Worm (Caenorhabditis elegans) whole organism, L3 larva: ENCODE results near the gene nprl-3.
A peak's percentile ranks its signal among the peaks of the same experiment; 100 is the strongest.

ENCODE experiments used
- R02D3.7 ChIP-seq: fragments of 150-350 bp; optimal IDR thresholded peaks from 2 replicates; lab custom pipeline; 2014; ENCODE audit warnings: missing biosample characterization, missing genetic modification characterization
- ZK546.5 ChIP-seq: sonication (generic microtip); optimal IDR thresholded peaks from 2 replicates; lab custom pipeline; 2017; ENCODE audit warnings: missing biosample characterization, missing genetic modification characterization
- aly-2 ChIP-seq: fragments of 150-350 bp; optimal IDR thresholded peaks from 2 replicates; lab custom pipeline; 2014; ENCODE audit warnings: missing biosample characterization, missing genetic modification characterization
- ceh-28 ChIP-seq: fragments of 150-350 bp; optimal IDR thresholded peaks from 2 replicates; lab custom pipeline; 2014; ENCODE audit warnings: missing biosample characterization, missing genetic modification reagents, missing genetic modification characterization
- ceh-9 ChIP-seq: sonication (generic microtip); optimal IDR thresholded peaks from 2 replicates; lab custom pipeline; 2018; ENCODE audit warnings: missing biosample characterization, missing genetic modification characterization
- daf-12 ChIP-seq: fragments of 150-350 bp; optimal IDR thresholded peaks from 2 replicates; lab custom pipeline; 2014; ENCODE audit warnings: missing biosample characterization, missing genetic modification reagents, missing genetic modification characterization
- egl-5 ChIP-seq: fragments of 150-350 bp; optimal IDR thresholded peaks from 2 replicates; lab custom pipeline; 2017; ENCODE audit warnings: missing biosample characterization, missing genetic modification reagents, missing genetic modification characterization, inconsistent platforms
- elt-1 ChIP-seq: fragments of 150-350 bp; optimal IDR thresholded peaks from 2 replicates; lab custom pipeline; 2014; ENCODE audit warnings: missing biosample characterization, missing genetic modification characterization
- elt-2 ChIP-seq: sonication (generic microtip); optimal IDR thresholded peaks from 2 replicates; lab custom pipeline; 2016; ENCODE audit warnings: missing genetic modification reagents, mild to moderate bottlenecking, missing genetic modification characterization, missing compliant biosample characterization
- elt-3 ChIP-seq, 3 experiments: fragments of 150-350 bp in 1 of 3; sonication (generic microtip) in 2 of 3; optimal IDR thresholded peaks; 2 replicates in 2 of 3; 4 replicates in 1 of 3; lab custom pipeline; 2014 to 2017; ENCODE audit warnings: missing biosample characterization in 3 of 3, missing genetic modification characterization in 3 of 3
- eor-1 ChIP-seq, 2 experiments: fragments of 150-350 bp; optimal IDR thresholded peaks; 2 replicates each; lab custom pipeline; 2014 to 2018; ENCODE audit warnings: missing biosample characterization in 2 of 2, missing genetic modification characterization in 2 of 2
- fkh-10 ChIP-seq: sonication (generic microtip); optimal IDR thresholded peaks from 2 replicates; lab custom pipeline; 2017; ENCODE audit warnings: missing biosample characterization, missing genetic modification reagents, missing genetic modification characterization
- fkh-2 ChIP-seq: fragments of 150-350 bp; optimal IDR thresholded peaks from 2 replicates; lab custom pipeline; 2014; ENCODE audit warnings: missing biosample characterization, missing genetic modification reagents, missing genetic modification characterization
- hmg-11 ChIP-seq: sonication (generic microtip); optimal IDR thresholded peaks from 2 replicates; lab custom pipeline; 2016; ENCODE audit warnings: missing genetic modification characterization, missing compliant biosample characterization
- jun-1 ChIP-seq: fragments of 150-350 bp; optimal IDR thresholded peaks from 2 replicates; lab custom pipeline; 2014; ENCODE audit warnings: missing biosample characterization, missing genetic modification reagents, missing genetic modification characterization
- lin-15B ChIP-seq: fragments of 150-350 bp; optimal IDR thresholded peaks from 2 replicates; lab custom pipeline; 2014; ENCODE audit warnings: missing biosample characterization, missing genetic modification characterization
- lin-39 ChIP-seq: fragments of 150-350 bp; optimal IDR thresholded peaks from 2 replicates; lab custom pipeline; 2018; ENCODE audit warnings: missing biosample characterization, missing genetic modification reagents, missing genetic modification characterization
- lsy-12 ChIP-seq: sonication (generic microtip); optimal IDR thresholded peaks from 2 replicates; lab custom pipeline; 2016; ENCODE audit warnings: mild to moderate bottlenecking, missing genetic modification characterization, missing compliant biosample characterization
- mml-1 ChIP-seq: fragments of 150-350 bp; sonication (generic microtip); optimal IDR thresholded peaks from 3 replicates; lab custom pipeline; 2014; ENCODE audit warnings: missing biosample characterization, missing genetic modification characterization
- nfya-1 ChIP-seq: sonication (generic microtip); optimal IDR thresholded peaks from 2 replicates; lab custom pipeline; 2017; ENCODE audit warnings: missing genetic modification characterization, mild to moderate bottlenecking, missing compliant biosample characterization, antibody characterized with exemption, moderate library complexity; ENCODE audit not compliant: insufficient read depth
- nhr-11 ChIP-seq: fragments of 150-350 bp; optimal IDR thresholded peaks from 2 replicates; lab custom pipeline; 2014; ENCODE audit warnings: missing biosample characterization, missing genetic modification characterization
- nhr-12 ChIP-seq: fragments of 150-350 bp; optimal IDR thresholded peaks from 2 replicates; lab custom pipeline; 2014; ENCODE audit warnings: missing biosample characterization, missing genetic modification characterization
- nhr-23 ChIP-seq: fragments of 150-350 bp; optimal IDR thresholded peaks from 2 replicates; lab custom pipeline; 2014; ENCODE audit warnings: missing biosample characterization, missing genetic modification reagents, missing genetic modification characterization
- nhr-237 ChIP-seq: fragments of 150-350 bp; optimal IDR thresholded peaks from 2 replicates; lab custom pipeline; 2014; ENCODE audit warnings: missing biosample characterization, missing genetic modification characterization
- nhr-25 ChIP-seq: sonication (generic microtip); optimal IDR thresholded peaks from 2 replicates; lab custom pipeline; 2017; ENCODE audit warnings: missing biosample characterization, missing genetic modification characterization
- nhr-28 ChIP-seq: fragments of 150-350 bp; optimal IDR thresholded peaks from 2 replicates; lab custom pipeline; 2014; ENCODE audit warnings: missing biosample characterization, missing genetic modification characterization
- nhr-43 ChIP-seq: sonication (generic microtip); optimal IDR thresholded peaks from 2 replicates; lab custom pipeline; 2016; ENCODE audit warnings: mild to moderate bottlenecking, missing genetic modification characterization, missing compliant biosample characterization; ENCODE audit not compliant: poor library complexity, severe bottlenecking
- nhr-76 ChIP-seq: fragments of 150-350 bp; sonication (generic microtip); optimal IDR thresholded peaks from 5 replicates; lab custom pipeline; 2014; ENCODE audit warnings: missing biosample characterization, missing genetic modification characterization
- nhr-77 ChIP-seq: fragments of 150-350 bp; optimal IDR thresholded peaks from 2 replicates; lab custom pipeline; 2014; ENCODE audit warnings: missing biosample characterization, missing genetic modification characterization
- pha-4 ChIP-seq: fragments of 150-350 bp; optimal IDR thresholded peaks from 2 replicates; lab custom pipeline; 2014; ENCODE audit warnings: missing biosample characterization, missing genetic modification reagents, missing genetic modification characterization
- pqm-1 ChIP-seq: fragments of 150-350 bp; optimal IDR thresholded peaks from 2 replicates; lab custom pipeline; 2017; ENCODE audit warnings: missing biosample characterization, missing genetic modification characterization, inconsistent platforms
- sea-2 ChIP-seq: fragments of 150-350 bp; sonication (generic microtip); optimal IDR thresholded peaks from 4 replicates; lab custom pipeline; 2014; ENCODE audit warnings: missing biosample characterization, missing genetic modification reagents, missing genetic modification characterization
- skn-1 ChIP-seq: fragments of 150-350 bp; optimal IDR thresholded peaks from 2 replicates; lab custom pipeline; 2014; ENCODE audit warnings: missing biosample characterization, missing genetic modification characterization
- snpc-4 ChIP-seq: fragments of 150-350 bp; optimal IDR thresholded peaks from 2 replicates; lab custom pipeline; 2014; ENCODE audit warnings: missing biosample characterization, missing genetic modification characterization
- tbx-2 ChIP-seq: sonication (generic microtip); optimal IDR thresholded peaks from 2 replicates; lab custom pipeline; 2016; ENCODE audit warnings: mild to moderate bottlenecking, missing genetic modification characterization, missing compliant biosample characterization
- unc-39 ChIP-seq: sonication (generic microtip); optimal IDR thresholded peaks from 4 replicates; lab custom pipeline; 2017; ENCODE audit warnings: missing biosample characterization, missing genetic modification characterization
- unc-62 ChIP-seq: fragments of 150-350 bp; sonication (generic microtip); optimal IDR thresholded peaks from 4 replicates; lab custom pipeline; 2014; ENCODE audit warnings: missing biosample characterization, missing genetic modification reagents, missing genetic modification characterization
- zag-1 ChIP-seq: fragments of 150-350 bp; optimal IDR thresholded peaks from 2 replicates; lab custom pipeline; 2014; ENCODE audit warnings: missing biosample characterization, missing genetic modification characterization
- ztf-11 ChIP-seq: fragments of 150-350 bp; optimal IDR thresholded peaks from 2 replicates; lab custom pipeline; 2014; ENCODE audit warnings: missing biosample characterization, missing genetic modification characterization
- ztf-4 ChIP-seq: fragments of 150-350 bp; optimal IDR thresholded peaks from 2 replicates; lab custom pipeline; 2014; ENCODE audit warnings: missing biosample characterization, missing genetic modification characterization

Gene nprl-3

ce11 chrIV:8297192-8297591 is at the start of gene nprl-3:
Gene nprl-3 (plus strand): TSS chrIV:8297492.
- TF ChIP-seq ztf-11 (tag; lab: Kevin White, UChicago) (no peak), lin-39 (tag; lab: Kevin White, UChicago) (no peak), nhr-43 (tag; lab: Kevin White, UChicago) (no peak), ZK546.5 (tag; lab: Kevin White, UChicago) (no peak), snpc-4 (tag; lab: Kevin White, UChicago) (no peak), fkh-10 (GFP tag; lab: Kevin White, UChicago) (no peak), nhr-77 (no peak), ztf-4 (tag; lab: Kevin White, UChicago) (no peak), elt-2 (no peak), elt-1 (tag; lab: Kevin White, UChicago) (no peak), unc-62 (no peak)

- TF ChIP-seq jun-1 (peak; percentile 8), pqm-1 (tag; lab: Kevin White, UChicago) (peak; percentile 71), elt-2 (peak; percentile 82), skn-1 (tag; lab: Kevin White, UChicago) (no peak), zag-1 (tag; lab: Kevin White, UChicago) (no peak)
Measured at ce11 chrIV:8251346-8251745, 45.9 kb upstream of the nprl-3 start.

ce11 chrIV:8252856-8253255 is 44.4 kb upstream of the nprl-3 start:
- no peak for TF ChIP-seq fkh-10 (GFP tag; lab: Kevin White, UChicago)
- TF ChIP-seq R02D3.7 (tag; lab: Kevin White, UChicago): no peak
- TF ChIP-seq lsy-12 (tag; lab: Kevin White, UChicago): peak; percentile 48
- no peak for TF ChIP-seq lin-15B (tag; lab: Kevin White, UChicago)
- no peak for TF ChIP-seq unc-39 (tag; lab: Kevin White, UChicago)
- peak; percentile 64 for TF ChIP-seq pha-4
- TF ChIP-seq zag-1 (tag; lab: Kevin White, UChicago): no peak
- no peak for TF ChIP-seq daf-12 (tag; lab: Kevin White, UChicago)
- no peak for TF ChIP-seq elt-1 (tag; lab: Kevin White, UChicago)
- TF ChIP-seq mml-1: no peak
- TF ChIP-seq ceh-9: no peak
- TF ChIP-seq jun-1: peak; percentile 31
- TF ChIP-seq snpc-4 (tag; lab: Kevin White, UChicago): no peak
- TF ChIP-seq nhr-76: no peak
- TF ChIP-seq hmg-11 (tag; lab: Kevin White, UChicago): peak; percentile 89
- TF ChIP-seq skn-1 (tag; lab: Kevin White, UChicago): peak; percentile 35
- no peak for TF ChIP-seq nhr-11 (tag; lab: Kevin White, UChicago)
- peak; percentile 57 for TF ChIP-seq nhr-43 (tag; lab: Kevin White, UChicago)
- TF ChIP-seq egl-5 (tag; lab: Kevin White, UChicago): peak; percentile 16
- peak; percentile 51 for TF ChIP-seq nhr-25
- TF ChIP-seq lin-39 (tag; lab: Kevin White, UChicago): peak; percentile 70
- TF ChIP-seq tbx-2 (tag; lab: Kevin White, UChicago): peak; percentile 22
- TF ChIP-seq fkh-2 (tag; lab: Kevin White, UChicago): no peak
- no peak for TF ChIP-seq nhr-28
- TF ChIP-seq ceh-28: no peak
- peak; percentile 66 for TF ChIP-seq elt-2
- TF ChIP-seq eor-1 (tag; optimal IDR thresholded peaks at IDR 0.05; lab: Kevin White, UChicago): no peak
- no peak for TF ChIP-seq sea-2 (GFP tag; lab: Kevin White, UChicago)
- peak; percentile 58 for TF ChIP-seq nhr-23
- TF ChIP-seq aly-2: no peak
- TF ChIP-seq nfya-1: peak; percentile 71
- TF ChIP-seq nhr-12 (tag; lab: Kevin White, UChicago): no peak
- TF ChIP-seq elt-3 (tag; optimal IDR thresholded peaks at IDR 0.05; lab: Kevin White, UChicago): peak in 1 of 3 experiments; percentile 72
- peak; percentile 13 for TF ChIP-seq pqm-1 (tag; lab: Kevin White, UChicago)
- TF ChIP-seq nhr-237 (tag; lab: Kevin White, UChicago): no peak
